Worm (Caenorhabditis elegans): ENCODE results near the gene btb-19.

- TF ChIP-seq ceh-82 (tag; optimal IDR thresholded peaks at IDR 0.05) (no peak), snpc-4 (tag; optimal IDR thresholded peaks at IDR 0.05) (no peak), R02D3.7 (tag; optimal IDR thresholded peaks at IDR 0.05) (no peak), ZK546.5 (tag; optimal IDR thresholded peaks at IDR 0.05) (no peak), jun-1 (tag; optimal IDR thresholded peaks at IDR 0.05) (no peak), unc-62 (GFP tag; optimal IDR thresholded peaks at IDR 0.05) (no peak), ztf-4 (tag; optimal IDR thresholded peaks at IDR 0.05) (no peak), ceh-16 (tag; optimal IDR thresholded peaks at IDR 0.05) (no peak), ama-1 (optimal IDR thresholded peaks at IDR 0.05) (no peak), tbx-2 (tag; optimal IDR thresholded peaks at IDR 0.05) (no peak), mdl-1 (tag; optimal IDR thresholded peaks at IDR 0.05) (no peak), daf-12 (tag; optimal IDR thresholded peaks at IDR 0.05) (no peak), lin-39 (tag; optimal IDR thresholded peaks at IDR 0.05) (no peak), nhr-25 (tag; optimal IDR thresholded peaks at IDR 0.05) (no peak)
These were observed 1.8 kb upstream of the btb-19 start, which contains the start of gene pot-2 for ce11 chrII:14523645-14524223.
